Fruit fly (Drosophila melanogaster) whole organism, embryonic: ENCODE measurements around the gene CG43403.

Source experiments
- CG4360 ChIP-seq: fragments of 200-800 bp; sonication (Bioruptor generic); IDR thresholded peaks from 2 replicates; pipeline ENCODE4 v1.3.6; 2022; ENCODE audit warnings: missing biosample characterization, missing genetic modification characterization
- NK7.1 ChIP-seq: fragments of 200-800 bp; sonication (Bioruptor generic); optimal IDR thresholded peaks from 3 replicates; lab custom pipeline; 2016; ENCODE audit warnings: missing biosample characterization, missing genetic modification characterization

dm6 chr2L:2576565-2577360, 43.2 kb upstream of the CG43403 start, which contains the start of gene insv:
- TF ChIP-seq NK7.1: no peak
- TF ChIP-seq CG4360 (GFP tag; lab: Robert Waterston, UW): no peak
